Worm (Caenorhabditis elegans) whole organism, young adult: ENCODE measurements around the gene pqn-79.
"Not testable (repeated sequence)": the region's sequence is repeated elsewhere in the genome, so short reads cannot be mapped to it uniquely, and the experiment has no call there.

ENCODE experiments used
- bed-1 ChIP-seq: fragments of 200-800 bp; sonication (Bioruptor generic); IDR thresholded peaks from 2 replicates; pipeline ENCODE4 v1.3.6; 2022; ENCODE audit warnings: missing genetic modification reagents, missing genetic modification characterization, missing compliant biosample characterization
- dox-1 ChIP-seq: fragments of 200-800 bp; sonication (Bioruptor generic); IDR thresholded peaks from 2 replicates; pipeline ENCODE4 v1.3.6; 2022; ENCODE audit warnings: missing genetic modification reagents, missing genetic modification characterization, missing compliant biosample characterization
- him-1 ChIP-seq: sonication (generic microtip); optimal IDR thresholded peaks from 2 replicates; lab custom pipeline; 2016; ENCODE audit warnings: missing genotype, missing genetic modification reagents, missing genetic modification characterization, missing compliant biosample characterization
- madf-10 ChIP-seq: sonication (generic microtip); optimal IDR thresholded peaks from 2 replicates; lab custom pipeline; 2016; ENCODE audit warnings: mild to moderate bottlenecking, missing genetic modification characterization, missing compliant biosample characterization
- nhr-80 ChIP-seq: sonication (generic microtip); optimal IDR thresholded peaks from 2 replicates; lab custom pipeline; 2016; ENCODE audit warnings: missing genetic modification characterization, missing compliant biosample characterization
- sdz-38 ChIP-seq: sonication (generic microtip); optimal IDR thresholded peaks from 2 replicates; lab custom pipeline; 2016; ENCODE audit warnings: missing genotype, missing genetic modification characterization, missing compliant biosample characterization
- ztf-28 ChIP-seq: fragments of 200-800 bp; sonication (Bioruptor generic); IDR thresholded peaks from 2 replicates; pipeline ENCODE4 v1.3.6; 2022; ENCODE audit warnings: missing genetic modification reagents, missing genetic modification characterization, missing compliant biosample characterization

The pqn-79 gene

ce11 chrIV:15640852-15641251 is 45.5 kb downstream of the pqn-79 start, which contains the start of gene Y105C5A.13:
Gene Y105C5A.13, plus strand, starts transcription at chrIV:15641231.
- TF ChIP-seq nhr-80 (tag; lab: Kevin White, UChicago) (peak; percentile 69), madf-10 (no peak), bed-1 (GFP tag; lab: Robert Waterston, UW) (no peak), dox-1 (GFP tag; lab: Robert Waterston, UW) (peak; percentile 59)

ce11 chrIV:15641699-15642098 is 46.3 kb downstream of the pqn-79 start, which contains the start of gene Y105C5A.12:
Gene Y105C5A.12, minus strand, starts transcription at chrIV:15641799.
- TF ChIP-seq him-1; ztf-28 (GFP tag; lab: Robert Waterston, UW); sdz-38 (tag; lab: Kevin White, UChicago): not testable (repeated sequence)
